Worm (Caenorhabditis elegans) whole organism, early embryonic: ENCODE measurements around the gene mtp-18.

Experiments used
- F13C5.2 ChIP-seq: sonication (generic microtip); optimal IDR thresholded peaks from 2 replicates; lab custom pipeline; 2017; ENCODE audit warnings: mild to moderate bottlenecking, missing genetic modification characterization, inconsistent platforms, missing compliant biosample characterization
- ama-1 ChIP-seq: fragments of 150-350 bp; optimal IDR thresholded peaks from 2 replicates; lab custom pipeline; 2014
- ceh-36 ChIP-seq: sonication (generic microtip); optimal IDR thresholded peaks from 2 replicates; lab custom pipeline; 2016; ENCODE audit warnings: missing genetic modification characterization, inconsistent platforms, missing compliant biosample characterization
- ets-7 ChIP-seq: sonication (generic microtip); optimal IDR thresholded peaks from 2 replicates; lab custom pipeline; 2016; ENCODE audit warnings: missing genotype, missing genetic modification characterization, missing compliant biosample characterization
- flt-1 ChIP-seq: fragments of 200-800 bp; sonication (Bioruptor generic); IDR thresholded peaks from 2 replicates; pipeline ENCODE4 v1.3.6; 2022; ENCODE audit warnings: missing genetic modification characterization, missing compliant biosample characterization
- hmbx-1 ChIP-seq: sonication (generic microtip); optimal IDR thresholded peaks from 2 replicates; lab custom pipeline; 2016; ENCODE audit warnings: mild to moderate bottlenecking, missing genetic modification characterization, missing compliant biosample characterization
- hmg-4 ChIP-seq: fragments of 200-800 bp; sonication (Bioruptor generic); optimal IDR thresholded peaks from 2 replicates; lab custom pipeline; 2018; ENCODE audit warnings: mild to moderate bottlenecking, missing genetic modification characterization, missing compliant biosample characterization
- pes-1 ChIP-seq: fragments of 200-800 bp; sonication (Bioruptor generic); IDR thresholded peaks from 2 replicates; pipeline ENCODE4 v1.3.6; 2022; ENCODE audit warnings: missing genetic modification reagents, missing genetic modification characterization, missing compliant biosample characterization
- scrt-1 ChIP-seq: fragments of 200-800 bp; sonication (Bioruptor generic); IDR thresholded peaks from 2 replicates; pipeline ENCODE4 v1.3.6; 2022; ENCODE audit warnings: missing genetic modification characterization, missing compliant biosample characterization
- tra-4 ChIP-seq: sonication (generic microtip); optimal IDR thresholded peaks from 2 replicates; lab custom pipeline; 2017; ENCODE audit warnings: missing genetic modification characterization, missing compliant biosample characterization

ce11 chrX:6208463-6208862 lies 2.3 kb upstream of the mtp-18 start, which contains the start of gene C14F11.7:
- no peak for TF ChIP-seq ama-1
- no peak for TF ChIP-seq F13C5.2 (tag; lab: Kevin White, UChicago)
- no peak for TF ChIP-seq ceh-36 (tag; lab: Kevin White, UChicago)
- TF ChIP-seq tra-4: no peak
- no peak for TF ChIP-seq hmbx-1 (tag; lab: Kevin White, UChicago)
- no peak for TF ChIP-seq pes-1 (GFP tag; lab: Robert Waterston, UW)
- TF ChIP-seq scrt-1: no peak
- no peak for TF ChIP-seq ets-7 (tag; lab: Kevin White, UChicago)
- TF ChIP-seq flt-1: no peak
- no peak for TF ChIP-seq hmg-4 (GFP tag; lab: Kevin White, UChicago)
